Fruit fly (Drosophila melanogaster) whole organism, embryonic: ENCODE data around the gene kis.

Experiments
- Asciz ChIP-seq: fragments of 200-800 bp; sonication (Bioruptor generic); optimal IDR thresholded peaks from 2 replicates; lab custom pipeline; 2017; ENCODE audit warnings: missing biosample characterization, mild to moderate bottlenecking, missing genetic modification characterization, missing genetic modification reagents
- CG11695 ChIP-seq: fragments of 200-800 bp; sonication (Bioruptor generic); IDR thresholded peaks from 3 replicates; pipeline ENCODE4 v1.3.6; 2022; ENCODE audit warnings: missing biosample characterization, missing genetic modification characterization
- CG13287 ChIP-seq: fragments of 200-800 bp; sonication (Bioruptor generic); IDR thresholded peaks from 2 replicates; pipeline ENCODE4 v1.3.6; 2022; ENCODE audit warnings: missing biosample characterization, missing genetic modification characterization; ENCODE audit not compliant: partially characterized antibody
- CG13624 ChIP-seq: fragments of 200-800 bp; sonication (Bioruptor generic); optimal IDR thresholded peaks from 2 replicates; lab custom pipeline; 2016; ENCODE audit warnings: missing biosample characterization, missing genetic modification characterization
- CG14050 ChIP-seq: fragments of 200-800 bp; sonication (Bioruptor generic); IDR thresholded peaks from 3 replicates; pipeline ENCODE4 v1.3.6; 2022; ENCODE audit warnings: missing biosample characterization, missing genetic modification characterization
- CG14441 ChIP-seq: fragments of 200-800 bp; sonication (Bioruptor generic); IDR thresholded peaks from 2 replicates; pipeline ENCODE4 v1.3.6; 2022; ENCODE audit warnings: missing biosample characterization, missing genetic modification characterization
- CG14860 ChIP-seq: fragments of 200-800 bp; sonication (Bioruptor generic); IDR thresholded peaks from 3 replicates; pipeline ENCODE4 v1.3.6; 2022; ENCODE audit warnings: missing biosample characterization, missing genetic modification characterization; ENCODE audit not compliant: partially characterized antibody
- CG1603 ChIP-seq: fragments of 200-800 bp; sonication (Bioruptor generic); optimal IDR thresholded peaks from 2 replicates; lab custom pipeline; 2019; ENCODE audit warnings: missing biosample characterization, mild to moderate bottlenecking, missing genetic modification characterization, moderate library complexity
- CG16863 ChIP-seq: fragments of 200-800 bp; sonication (Bioruptor generic); optimal IDR thresholded peaks from 3 replicates; lab custom pipeline; 2016; ENCODE audit warnings: missing biosample characterization, missing genetic modification characterization
- CG17385 ChIP-seq: fragments of 200-800 bp; sonication (Bioruptor generic); optimal IDR thresholded peaks from 3 replicates; lab custom pipeline; 2018; ENCODE audit warnings: missing biosample characterization, mild to moderate bottlenecking, missing genetic modification characterization
- CG4360 ChIP-seq: fragments of 200-800 bp; sonication (Bioruptor generic); IDR thresholded peaks from 2 replicates; pipeline ENCODE4 v1.3.6; 2022; ENCODE audit warnings: missing biosample characterization, missing genetic modification characterization
- CG4730 ChIP-seq: fragments of 200-800 bp; sonication (Bioruptor generic); IDR thresholded peaks from 2 replicates; pipeline ENCODE4 v1.3.6; 2022; ENCODE audit warnings: missing biosample characterization, missing genetic modification characterization
- CG4820 ChIP-seq: fragments of 200-800 bp; sonication (Bioruptor generic); optimal IDR thresholded peaks from 3 replicates; lab custom pipeline; 2016; ENCODE audit warnings: missing biosample characterization, missing genetic modification characterization
- CG5180 ChIP-seq: fragments of 200-800 bp; sonication (Bioruptor generic); optimal IDR thresholded peaks from 3 replicates; lab custom pipeline; 2017; ENCODE audit warnings: missing biosample characterization, missing genetic modification characterization, mild to moderate bottlenecking, moderate library complexity, missing genetic modification reagents
- CG5953 ChIP-seq: fragments of 200-800 bp; sonication (Bioruptor generic); IDR thresholded peaks from 2 replicates; pipeline ENCODE4 v1.3.6; 2022; ENCODE audit warnings: missing biosample characterization, missing genetic modification characterization
- CG7271 ChIP-seq: fragments of 200-800 bp; sonication (Bioruptor generic); optimal IDR thresholded peaks from 2 replicates; lab custom pipeline; 2018; ENCODE audit warnings: missing biosample characterization, mild to moderate bottlenecking, missing genetic modification characterization, moderate library complexity
- CG8290 ChIP-seq, 3 experiments: fragments of 200-800 bp; sonication (Bioruptor generic); optimal IDR thresholded peaks; 2 replicates each; lab custom pipeline; 2016 to 2019; ENCODE audit warnings: missing biosample characterization in 3 of 3, missing genetic modification characterization in 3 of 3, mild to moderate bottlenecking in 2 of 3, moderate library complexity in 1 of 3
- CG9609 ChIP-seq: fragments of 200-800 bp; sonication (Bioruptor generic); optimal IDR thresholded peaks from 3 replicates; lab custom pipeline; 2016; ENCODE audit warnings: missing biosample characterization, missing genetic modification characterization
- Dek ChIP-seq: fragments of 200-800 bp; sonication (Bioruptor generic); optimal IDR thresholded peaks from 3 replicates; lab custom pipeline; 2019; ENCODE audit warnings: missing biosample characterization, mild to moderate bottlenecking, missing genetic modification characterization, moderate library complexity
- Dfd ChIP-seq, 2 experiments: fragments of >200 bp; optimal IDR thresholded peaks; 2 replicates each; lab custom pipeline; 2017; ENCODE audit warnings: missing biosample characterization in 2 of 2, missing genetic modification characterization in 2 of 2
- Doc3 ChIP-seq: fragments of 200-800 bp; sonication (Bioruptor generic); IDR thresholded peaks from 3 replicates; pipeline ENCODE4 v1.3.6; 2022; ENCODE audit warnings: missing biosample characterization, missing genetic modification characterization; ENCODE audit not compliant: partially characterized antibody
- HmgD ChIP-seq: fragments of 200-800 bp; sonication (Bioruptor generic); optimal IDR thresholded peaks from 3 replicates; lab custom pipeline; 2016; ENCODE audit warnings: missing biosample characterization, missing genetic modification characterization
- HmgZ ChIP-seq: fragments of 200-800 bp; sonication (Bioruptor generic); optimal IDR thresholded peaks from 2 replicates; lab custom pipeline; 2018; ENCODE audit warnings: missing biosample characterization, mild to moderate bottlenecking, missing genetic modification characterization
- Nf-YA ChIP-seq: fragments of 200-800 bp; sonication (Bioruptor generic); IDR thresholded peaks from 2 replicates; pipeline ENCODE4 v1.3.6; 2022; ENCODE audit warnings: missing biosample characterization, missing genetic modification characterization
- TFAM ChIP-seq: fragments of 200-800 bp; sonication (Bioruptor generic); optimal IDR thresholded peaks from 2 replicates; lab custom pipeline; 2017; ENCODE audit warnings: missing biosample characterization, missing genetic modification characterization, inconsistent platforms
- Taf1 ChIP-seq: fragments of 200-800 bp; sonication (Bioruptor generic); IDR thresholded peaks from 2 replicates; pipeline ENCODE4 v1.3.6; 2022; ENCODE audit warnings: missing biosample characterization, missing genetic modification characterization
- ab ChIP-seq: fragments of 200-800 bp; sonication (Bioruptor generic); optimal IDR thresholded peaks from 2 replicates; lab custom pipeline; 2016; ENCODE audit warnings: missing biosample characterization, missing genetic modification characterization
- ac ChIP-seq: fragments of 200-800 bp; sonication (Bioruptor generic); optimal IDR thresholded peaks from 3 replicates; lab custom pipeline; 2017; ENCODE audit warnings: missing biosample characterization, mild to moderate bottlenecking, missing genetic modification characterization
- ato ChIP-seq: fragments of 200-800 bp; sonication (Bioruptor generic); IDR thresholded peaks from 2 replicates; pipeline ENCODE4 v1.3.6; 2022; ENCODE audit warnings: missing biosample characterization, missing genetic modification characterization; ENCODE audit not compliant: partially characterized antibody
- bowl ChIP-seq: fragments of 200-800 bp; sonication (Bioruptor generic); IDR thresholded peaks from 2 replicates; pipeline ENCODE4 v1.3.6; 2022; ENCODE audit warnings: missing biosample characterization, missing genetic modification characterization
- cg ChIP-seq: fragments of 200-800 bp; sonication (Bioruptor generic); optimal IDR thresholded peaks from 3 replicates; lab custom pipeline; 2019; ENCODE audit warnings: missing biosample characterization, mild to moderate bottlenecking, missing genetic modification characterization, moderate library complexity
- crp ChIP-seq, 2 experiments: fragments of 200-800 bp; sonication (Bioruptor generic); optimal IDR thresholded peaks; 2 replicates in 1 of 2; 3 replicates in 1 of 2; lab custom pipeline; 2017; ENCODE audit warnings: missing biosample characterization in 2 of 2, missing genetic modification characterization in 2 of 2, mild to moderate bottlenecking in 1 of 2, moderate library complexity in 1 of 2
- dimm ChIP-seq: fragments of 200-800 bp; sonication (Bioruptor generic); IDR thresholded peaks from 2 replicates; pipeline ENCODE4 v1.3.6; 2022; ENCODE audit warnings: missing biosample characterization, missing genetic modification characterization
- dmrt99B ChIP-seq: fragments of 200-800 bp; sonication (Bioruptor generic); optimal IDR thresholded peaks from 2 replicates; lab custom pipeline; 2018; ENCODE audit warnings: missing biosample characterization, mild to moderate bottlenecking, missing genetic modification characterization, moderate library complexity
- ind ChIP-seq: fragments of 200-800 bp; sonication (Bioruptor generic); optimal IDR thresholded peaks from 3 replicates; lab custom pipeline; 2016; ENCODE audit warnings: missing biosample characterization, missing genetic modification characterization
- inv ChIP-seq: fragments of 200-800 bp; sonication (Bioruptor generic); IDR thresholded peaks from 2 replicates; pipeline ENCODE4 v1.3.6; 2022; ENCODE audit warnings: missing biosample characterization, missing genetic modification characterization; ENCODE audit not compliant: partially characterized antibody
- klu ChIP-seq: fragments of 200-800 bp; sonication (Bioruptor generic); IDR thresholded peaks from 2 replicates; pipeline ENCODE4 v1.3.6; 2022; ENCODE audit warnings: missing biosample characterization, missing genetic modification characterization
- lbe ChIP-seq: fragments of 200-800 bp; sonication (Bioruptor generic); optimal IDR thresholded peaks from 2 replicates; lab custom pipeline; 2016; ENCODE audit warnings: missing biosample characterization, mild to moderate bottlenecking, missing genetic modification characterization
- onecut ChIP-seq: fragments of 200-800 bp; sonication (Bioruptor generic); IDR thresholded peaks from 2 replicates; pipeline ENCODE4 v1.3.6; 2022; ENCODE audit warnings: missing biosample characterization, missing genetic modification characterization
- pfk ChIP-seq: fragments of 200-800 bp; sonication (Bioruptor generic); optimal IDR thresholded peaks from 2 replicates; lab custom pipeline; 2018; ENCODE audit warnings: missing biosample characterization, mild to moderate bottlenecking, missing genetic modification characterization, moderate library complexity
- pros ChIP-seq: fragments of 200-800 bp; sonication (Bioruptor generic); optimal IDR thresholded peaks from 3 replicates; lab custom pipeline; 2019; ENCODE audit warnings: missing biosample characterization, mild to moderate bottlenecking, missing genetic modification characterization, moderate library complexity
- slou ChIP-seq: fragments of 200-800 bp; sonication (Bioruptor generic); optimal IDR thresholded peaks from 3 replicates; lab custom pipeline; 2016; ENCODE audit warnings: missing biosample characterization, missing genetic modification characterization
- trh ChIP-seq: fragments of 200-800 bp; sonication (Bioruptor generic); optimal IDR thresholded peaks from 2 replicates; lab custom pipeline; 2016; ENCODE audit warnings: missing biosample characterization, missing genetic modification characterization
- tx ChIP-seq: fragments of 200-800 bp; sonication (Bioruptor generic); optimal IDR thresholded peaks from 2 replicates; lab custom pipeline; 2016; ENCODE audit warnings: missing biosample characterization, missing genetic modification characterization
- unc-4 ChIP-seq: fragments of 200-800 bp; sonication (Bioruptor generic); IDR thresholded peaks from 2 replicates; pipeline ENCODE4 v1.3.6; 2022; ENCODE audit warnings: missing biosample characterization, missing genetic modification characterization; ENCODE audit not compliant: partially characterized antibody
- usp ChIP-seq: fragments of >200 bp; optimal IDR thresholded peaks from 2 replicates; lab custom pipeline; 2017; ENCODE audit warnings: missing biosample characterization, missing genetic modification characterization
- yki ChIP-seq: fragments of >200 bp; optimal IDR thresholded peaks from 3 replicates; lab custom pipeline; 2018
- zen2 ChIP-seq: fragments of 200-800 bp; sonication (Bioruptor generic); IDR thresholded peaks from 3 replicates; pipeline ENCODE4 v1.3.6; 2022; ENCODE audit warnings: missing biosample characterization, missing genetic modification characterization; ENCODE audit not compliant: partially characterized antibody
- zfh2 ChIP-seq: fragments of 200-800 bp; sonication (Bioruptor generic); optimal IDR thresholded peaks from 2 replicates; lab custom pipeline; 2016; ENCODE audit warnings: missing biosample characterization, missing genetic modification characterization

The kis gene

DNA sequence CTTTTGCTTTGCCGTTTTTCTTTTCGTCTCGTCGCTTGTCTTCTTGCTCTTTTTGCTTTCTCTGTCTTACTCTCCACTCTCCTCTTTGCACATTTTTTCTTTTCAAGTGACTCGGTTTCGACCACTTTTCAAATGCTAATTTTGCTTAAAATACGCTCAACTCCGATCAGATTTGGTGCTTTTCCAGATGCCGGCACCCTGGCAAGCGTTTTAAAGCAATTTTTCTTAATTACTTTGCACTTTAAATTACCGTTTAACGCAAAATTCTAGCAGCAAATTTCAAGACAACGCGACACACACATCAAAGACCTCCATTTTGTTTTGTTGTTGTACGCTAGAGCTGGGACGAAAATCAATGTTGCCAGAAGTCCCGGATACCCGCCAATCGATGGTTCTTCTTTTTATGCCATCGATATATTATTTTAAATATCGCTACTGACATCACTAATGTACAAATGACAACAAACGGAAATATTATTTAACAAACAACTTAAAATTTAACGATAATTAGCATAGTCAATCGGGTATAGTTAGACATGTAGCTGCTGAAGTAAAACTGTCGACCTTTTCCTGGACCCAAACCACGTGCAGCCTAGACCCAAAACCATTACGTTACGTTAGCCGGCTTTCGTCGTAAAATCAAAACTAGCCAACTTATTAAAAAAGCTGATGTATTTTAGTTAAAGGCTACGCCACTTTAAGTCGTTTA lies at the start of gene kis (continued):
- no peak for TF ChIP-seq slou (GFP tag; lab: Kevin White, UChicago)
- TF ChIP-seq Nf-YA, result no peak
- peak; percentile 68 for TF ChIP-seq CG13624
- TF ChIP-seq CG4820, result no peak
- TF ChIP-seq CG11695 (GFP tag; lab: Robert Waterston, UW), result no peak
- TF ChIP-seq pros (GFP tag; lab: Kevin White, UChicago), result peak; percentile 95
- TF ChIP-seq ato (GFP tag; lab: Robert Waterston, UW), result peak; percentile 91
- no peak for TF ChIP-seq CG14441 (GFP tag; lab: Robert Waterston, UW)
- TF ChIP-seq cg (GFP tag; lab: Kevin White, UChicago), result peak; percentile 47
- no peak for TF ChIP-seq CG5953 (GFP tag; lab: Robert Waterston, UW)
- peak; percentile 97 for TF ChIP-seq unc-4
- TF ChIP-seq tx (GFP tag; lab: Kevin White, UChicago), result peak; percentile 50
- peak in 1 of 2 experiments; percentile 3 for TF ChIP-seq crp (GFP tag; optimal IDR thresholded peaks at IDR 0.05; lab: Kevin White, UChicago)
- no peak for TF ChIP-seq CG9609 (GFP tag; lab: Kevin White, UChicago)
- TF ChIP-seq yki (lab: Kevin White, UChicago), result no peak
- peak; percentile 95 for TF ChIP-seq CG4360 (GFP tag; lab: Robert Waterston, UW)
- peak; percentile 98 for TF ChIP-seq CG13287 (GFP tag; lab: Robert Waterston, UW)
- TF ChIP-seq lbe (GFP tag; lab: Kevin White, UChicago), result peak; percentile 26
- no peak for TF ChIP-seq dmrt99B (tag; lab: Kevin White, UChicago)
- peak; percentile 20 for TF ChIP-seq CG7271 (tag; lab: Kevin White, UChicago)
- peak; percentile 94 for TF ChIP-seq CG14860 (GFP tag; lab: Robert Waterston, UW)
- no peak for TF ChIP-seq CG4730 (GFP tag; lab: Robert Waterston, UW)
- no peak for TF ChIP-seq CG5180 (GFP tag; lab: Kevin White, UChicago)
- no peak for TF ChIP-seq CG16863
- TF ChIP-seq Doc3 (GFP tag; lab: Robert Waterston, UW), result peak; percentile 95
- no peak for TF ChIP-seq CG14050
- TF ChIP-seq ind (GFP tag; lab: Kevin White, UChicago), result peak; percentile 4
- TF ChIP-seq ab (GFP tag; lab: Kevin White, UChicago), result peak; percentile 11
- peak; percentile 76 for TF ChIP-seq CG1603 (tag; lab: Kevin White, UChicago)
- TF ChIP-seq zen2 (GFP tag; lab: Robert Waterston, UW), result peak; percentile 94
- no peak for TF ChIP-seq Dek (tag; lab: Kevin White, UChicago)
- TF ChIP-seq Asciz, result peak; percentile 3
- no peak for TF ChIP-seq dimm (GFP tag; lab: Robert Waterston, UW)
- TF ChIP-seq klu, result no peak
- TF ChIP-seq pfk (GFP tag; lab: Kevin White, UChicago), result no peak
- TF ChIP-seq bowl (GFP tag; lab: Robert Waterston, UW), result no peak
- no peak for TF ChIP-seq TFAM (GFP tag; lab: Kevin White, UChicago)
- TF ChIP-seq usp (GFP tag; lab: Kevin White, UChicago), result no peak
- TF ChIP-seq trh (GFP tag; lab: Kevin White, UChicago), result no peak
- peak; percentile 49 for TF ChIP-seq CG8290 (GFP tag; optimal IDR thresholded peaks at IDR 0.05; lab: Kevin White, UChicago)
- peak in 1 of 2 experiments; percentile 60 for TF ChIP-seq CG8290 (tag; optimal IDR thresholded peaks at IDR 0.05; lab: Kevin White, UChicago)
- TF ChIP-seq ac, result no peak
- TF ChIP-seq Taf1 (GFP tag; lab: Robert Waterston, UW), result no peak
- peak; percentile 31 for TF ChIP-seq zfh2 (GFP tag; lab: Kevin White, UChicago)
- TF ChIP-seq CG17385 (GFP tag; lab: Kevin White, UChicago), result peak; percentile 1
- 0 out of 2 replicates have a peak, but pooled peaks have one; percentile 31 for TF ChIP-seq onecut (GFP tag; lab: Robert Waterston, UW)
- no peak for TF ChIP-seq Dfd (GFP tag; optimal IDR thresholded peaks at IDR 0.05; lab: Kevin White, UChicago)
- TF ChIP-seq HmgZ (tag; lab: Kevin White, UChicago), result peak; percentile 81
- TF ChIP-seq inv (GFP tag; lab: Robert Waterston, UW), result peak; percentile 94
- TF ChIP-seq HmgD (GFP tag; lab: Kevin White, UChicago), result peak; percentile 70
